Worm (Caenorhabditis elegans): ENCODE data around the gene pek-1.
A peak's percentile ranks its signal among the peaks of the same experiment; 100 is the strongest.

Gene pek-1

ce11 chrX:11379135-11379781, 35.4 kb downstream of the pek-1 start:
- TF ChIP-seq nhr-48 (tag; optimal IDR thresholded peaks at IDR 0.05) (no peak), ctbp-1 (GFP tag; IDR thresholded peaks at IDR 0.05) (peak; percentile 37; the same call in 1 of the 2 replicates), tra-1 (GFP tag; IDR thresholded peaks at IDR 0.05) (peak; percentile 36; the same call in 1 of the 2 replicates), hlh-11 (tag; optimal IDR thresholded peaks at IDR 0.05) (peak; percentile 64), lim-7 (GFP tag; IDR thresholded peaks at IDR 0.05) (0 out of 2 replicates have a peak, but pooled peaks have one; percentile 29), mxl-2 (GFP tag; conservative IDR thresholded peaks at IDR 0.05) (no peak), fkh-10 (GFP tag; optimal IDR thresholded peaks at IDR 0.05) (peak; percentile 38), unc-62 (GFP tag; optimal IDR thresholded peaks at IDR 0.05 in 1 of 2) (peak in 1 of 2 experiments; percentile 89), unc-62 (tag; optimal IDR thresholded peaks at IDR 0.05) (no peak), daf-16 (GFP tag; optimal IDR thresholded peaks at IDR 0.05) (peak in 1 of 2 experiments; percentile 68), daf-16 (tag; optimal IDR thresholded peaks at IDR 0.05) (no peak), set-16 (GFP tag; IDR thresholded peaks at IDR 0.05) (peak; percentile 18; the same call in 1 of the 2 replicates), ces-1 (GFP tag; optimal IDR thresholded peaks at IDR 0.05) (peak; percentile 4), nhr-10 (tag; optimal IDR thresholded peaks at IDR 0.05) (no peak), F26F4.8 (GFP tag; conservative IDR thresholded peaks at IDR 0.05) (no peak), ama-1 (optimal IDR thresholded peaks at IDR 0.05) (no peak)

- TF ChIP-seq egl-43 (GFP tag; IDR thresholded peaks at IDR 0.05), result no peak
- TF ChIP-seq ctbp-1 (GFP tag; IDR thresholded peaks at IDR 0.05), result no peak
- no peak for TF ChIP-seq mes-2 (tag; optimal IDR thresholded peaks at IDR 0.05; ENCODE audit: poor library complexity, severe bottlenecking)
- no peak for TF ChIP-seq mxl-3 (GFP tag; optimal IDR thresholded peaks at IDR 0.05)
- peak in 1 of 2 experiments; percentile 19 for TF ChIP-seq unc-62 (GFP tag; optimal IDR thresholded peaks at IDR 0.05 in 1 of 2)
- TF ChIP-seq unc-62 (tag; optimal IDR thresholded peaks at IDR 0.05), result no peak
- no peak for TF ChIP-seq zip-2 (tag; optimal IDR thresholded peaks at IDR 0.05)
These were observed 37.3 kb downstream of the pek-1 start, which contains the start of gene tni-1 for ce11 chrX:11377370-11377769. Gene tni-1, minus strand, starts transcription at chrX:11377470.

ce11 chrX:11375509-11375908, 39.2 kb downstream of the pek-1 start, which contains the start of gene F42E11.3:
Gene F42E11.3, minus strand, starts transcription at chrX:11375609.
- TF ChIP-seq skn-1 (tag; optimal IDR thresholded peaks at IDR 0.05) (no peak), dpl-1 (GFP tag; optimal IDR thresholded peaks at IDR 0.05) (no peak), dmd-6 (GFP tag; IDR thresholded peaks at IDR 0.05) (no peak), ces-1 (GFP tag; optimal IDR thresholded peaks at IDR 0.05) (no peak), daf-12 (tag; optimal IDR thresholded peaks at IDR 0.05) (no peak), set-16 (GFP tag; IDR thresholded peaks at IDR 0.05) (no peak), ceh-44 (GFP tag; IDR thresholded peaks at IDR 0.05) (no peak), hif-1 (tag; optimal IDR thresholded peaks at IDR 0.05) (no peak), dve-1 (tag; optimal IDR thresholded peaks at IDR 0.05; ENCODE audit: insufficient read depth) (no peak), nhr-28 (tag; optimal IDR thresholded peaks at IDR 0.05) (no peak), hmg-1.1 (GFP tag; IDR thresholded peaks at IDR 0.05) (no peak), nhr-237 (tag; optimal IDR thresholded peaks at IDR 0.05) (no peak), aly-2 (tag; optimal IDR thresholded peaks at IDR 0.05) (no peak), Y48G9A.11 (GFP tag; IDR thresholded peaks at IDR 0.05) (no peak)

- TF ChIP-seq daf-19 (GFP tag; conservative IDR thresholded peaks at IDR 0.05) (no peak), dmd-6 (GFP tag; IDR thresholded peaks at IDR 0.05) (peak; percentile 63; the same call in 1 of the 2 replicates), nhr-237 (tag; optimal IDR thresholded peaks at IDR 0.05) (no peak)
These were observed 44.6 kb downstream of the pek-1 start for ce11 chrX:11370090-11370489.

- no peak for TF ChIP-seq zag-1 (tag; optimal IDR thresholded peaks at IDR 0.05)
- peak in 1 of 2 experiments; percentile 87 for TF ChIP-seq daf-16 (GFP tag; optimal IDR thresholded peaks at IDR 0.05)
- no peak for TF ChIP-seq daf-16 (tag; optimal IDR thresholded peaks at IDR 0.05)
- 0 out of 2 replicates have a peak, but pooled peaks have one; percentile 13 for TF ChIP-seq hmg-1.1 (GFP tag; IDR thresholded peaks at IDR 0.05)
These were observed 45.8 kb downstream of the pek-1 start for ce11 chrX:11368845-11369244.
